Worm (Caenorhabditis elegans) whole organism, L2 larva: ENCODE measurements around the gene col-84.
A peak's percentile ranks its signal among the peaks of the same experiment; 100 is the strongest.

Experiments used
- C34F6.9 ChIP-seq: fragments of 150-350 bp; optimal IDR thresholded peaks from 2 replicates; lab custom pipeline; 2014; ENCODE audit warnings: missing biosample characterization, missing genetic modification characterization
- F13H6.1 ChIP-seq: sonication (generic microtip); optimal IDR thresholded peaks from 2 replicates; lab custom pipeline; 2016; ENCODE audit warnings: missing genetic modification characterization, missing compliant biosample characterization
- ama-1 ChIP-seq: fragments of 150-350 bp; optimal IDR thresholded peaks from 2 replicates; lab custom pipeline; 2018; ENCODE audit warnings: inconsistent platforms
- blmp-1 ChIP-seq: sonication (generic microtip); optimal IDR thresholded peaks from 2 replicates; lab custom pipeline; 2017; ENCODE audit warnings: missing genetic modification characterization, mild to moderate bottlenecking, missing compliant biosample characterization, antibody characterized with exemption, moderate library complexity; ENCODE audit not compliant: insufficient read depth
- ceh-16 ChIP-seq: fragments of 150-350 bp; optimal IDR thresholded peaks from 2 replicates; lab custom pipeline; 2014; ENCODE audit warnings: missing biosample characterization, missing genetic modification characterization
- dmd-4 ChIP-seq: sonication (generic microtip); optimal IDR thresholded peaks from 2 replicates; lab custom pipeline; 2017; ENCODE audit warnings: missing biosample characterization, missing genetic modification characterization
- egl-27 ChIP-seq: sonication (generic microtip); optimal IDR thresholded peaks from 3 replicates; lab custom pipeline; 2017; ENCODE audit warnings: missing biosample characterization, missing genetic modification reagents, missing genetic modification characterization
- elt-3 ChIP-seq: sonication (generic microtip); optimal IDR thresholded peaks from 2 replicates; lab custom pipeline; 2017; ENCODE audit warnings: missing biosample characterization, missing genetic modification characterization
- fos-1 ChIP-seq: fragments of 150-350 bp; optimal IDR thresholded peaks from 2 replicates; lab custom pipeline; 2014; ENCODE audit warnings: missing biosample characterization, missing genetic modification characterization
- gmeb-1 ChIP-seq: fragments of 150-350 bp; optimal IDR thresholded peaks from 2 replicates; lab custom pipeline; 2014; ENCODE audit warnings: missing biosample characterization, missing genetic modification characterization
- lin-11 ChIP-seq: fragments of 150-350 bp; sonication (generic microtip); optimal IDR thresholded peaks from 2 replicates; lab custom pipeline; 2014; ENCODE audit warnings: missing biosample characterization, missing genetic modification characterization, inconsistent platforms, mixed read lengths
- lin-13 ChIP-seq: fragments of 150-350 bp; optimal IDR thresholded peaks from 2 replicates; lab custom pipeline; 2014; ENCODE audit warnings: missing biosample characterization, missing genetic modification reagents, missing genetic modification characterization
- lin-39 ChIP-seq: fragments of 150-350 bp; optimal IDR thresholded peaks from 2 replicates; lab custom pipeline; 2014; ENCODE audit warnings: missing biosample characterization, missing genetic modification reagents, missing genetic modification characterization
- lsy-2 ChIP-seq, 2 experiments: fragments of 150-350 bp in 1 of 2; sonication (generic microtip) in 1 of 2; optimal IDR thresholded peaks; 2 replicates each; lab custom pipeline; 2014 to 2017; ENCODE audit warnings: missing biosample characterization in 2 of 2, missing genetic modification characterization in 2 of 2
- mab-5 ChIP-seq: fragments of 150-350 bp; optimal IDR thresholded peaks from 2 replicates; lab custom pipeline; 2014; ENCODE audit warnings: missing biosample characterization, missing genetic modification characterization
- mbf-1 ChIP-seq: sonication (generic microtip); optimal IDR thresholded peaks from 2 replicates; lab custom pipeline; 2017; ENCODE audit warnings: missing biosample characterization, missing genetic modification characterization
- mdl-1 ChIP-seq, 2 experiments: fragments of 150-350 bp in 1 of 2; sonication (generic microtip) in 1 of 2; optimal IDR thresholded peaks; 2 replicates each; lab custom pipeline; 2017; ENCODE audit warnings: missing biosample characterization in 2 of 2, missing genetic modification characterization in 2 of 2
- nhr-10 ChIP-seq: sonication (generic microtip); optimal IDR thresholded peaks from 2 replicates; lab custom pipeline; 2017; ENCODE audit warnings: missing biosample characterization, missing genetic modification characterization
- nhr-11 ChIP-seq: fragments of 150-350 bp; optimal IDR thresholded peaks from 2 replicates; lab custom pipeline; 2014; ENCODE audit warnings: missing biosample characterization, missing genetic modification characterization
- nhr-129 ChIP-seq: fragments of 150-350 bp; optimal IDR thresholded peaks from 2 replicates; lab custom pipeline; 2014; ENCODE audit warnings: missing biosample characterization, missing genetic modification characterization
- nhr-21 ChIP-seq: fragments of 150-350 bp; optimal IDR thresholded peaks from 2 replicates; lab custom pipeline; 2014; ENCODE audit warnings: missing biosample characterization, missing genetic modification characterization
- nhr-23 ChIP-seq: fragments of 150-350 bp; optimal IDR thresholded peaks from 2 replicates; lab custom pipeline; 2014; ENCODE audit warnings: missing biosample characterization, missing genetic modification reagents, missing genetic modification characterization
- nhr-25 ChIP-seq: fragments of 150-350 bp; sonication (generic microtip); optimal IDR thresholded peaks from 3 replicates; lab custom pipeline; 2014; ENCODE audit warnings: missing biosample characterization, missing genetic modification characterization
- skn-1 ChIP-seq: sonication (generic microtip); optimal IDR thresholded peaks from 2 replicates; lab custom pipeline; 2017; ENCODE audit warnings: missing biosample characterization, missing genetic modification characterization
- sma-3 ChIP-seq: sonication (generic microtip); optimal IDR thresholded peaks from 2 replicates; lab custom pipeline; 2016; ENCODE audit warnings: missing genetic modification reagents, missing genetic modification characterization, missing compliant biosample characterization
- sma-9 ChIP-seq, 2 experiments: fragments of 150-350 bp in 1 of 2; sonication (generic microtip) in 1 of 2; optimal IDR thresholded peaks; 2 replicates each; lab custom pipeline; 2014 to 2016; ENCODE audit warnings: missing genetic modification characterization in 2 of 2, mild to moderate bottlenecking in 1 of 2, missing biosample characterization in 1 of 2, missing compliant biosample characterization in 1 of 2, missing genetic modification reagents in 1 of 2, moderate library complexity in 1 of 2
- snpc-4 ChIP-seq: fragments of 150-350 bp; optimal IDR thresholded peaks from 2 replicates; lab custom pipeline; 2014; ENCODE audit warnings: missing biosample characterization, missing genetic modification characterization
- unc-39 ChIP-seq: fragments of 150-350 bp; optimal IDR thresholded peaks from 2 replicates; lab custom pipeline; 2014; ENCODE audit warnings: missing biosample characterization, missing genetic modification characterization
- unc-55 ChIP-seq: fragments of 150-350 bp; sonication (generic microtip); optimal IDR thresholded peaks from 3 replicates; lab custom pipeline; 2014; ENCODE audit warnings: missing biosample characterization, missing genetic modification reagents, missing genetic modification characterization
- zag-1 ChIP-seq: fragments of 150-350 bp; optimal IDR thresholded peaks from 2 replicates; lab custom pipeline; 2014; ENCODE audit warnings: missing biosample characterization, missing genetic modification characterization
- ztf-1 ChIP-seq: fragments of 200-800 bp; sonication (Bioruptor generic); conservative IDR thresholded peaks from 2 replicates; pipeline ENCODE4 v1.3.6; 2022; ENCODE audit warnings: missing genetic modification characterization, missing compliant biosample characterization

Gene col-84

ce11 chrII:11852191-11852901 is 16.0 kb upstream of the col-84 start:
- TF ChIP-seq C34F6.9 (tag; lab: Kevin White, UChicago) (no peak), mdl-1 (tag; optimal IDR thresholded peaks at IDR 0.05; lab: Kevin White, UChicago) (peak in 1 of 2 experiments; percentile 27), skn-1 (tag; lab: Kevin White, UChicago) (no peak), nhr-21 (tag; lab: Kevin White, UChicago) (peak; percentile 66), egl-27 (peak; percentile 24), sma-9 (GFP tag; optimal IDR thresholded peaks at IDR 0.05; lab: Kevin White, UChicago) (peak; percentile 86), sma-9 (tag; optimal IDR thresholded peaks at IDR 0.05; lab: Kevin White, UChicago) (no peak), nhr-11 (tag; lab: Kevin White, UChicago) (no peak), nhr-25 (tag; lab: Kevin White, UChicago) (peak; percentile 67), sma-3 (GFP tag; lab: Kevin White, UChicago) (peak; percentile 27), unc-55 (GFP tag; lab: Kevin White, UChicago) (no peak)

DNA sequence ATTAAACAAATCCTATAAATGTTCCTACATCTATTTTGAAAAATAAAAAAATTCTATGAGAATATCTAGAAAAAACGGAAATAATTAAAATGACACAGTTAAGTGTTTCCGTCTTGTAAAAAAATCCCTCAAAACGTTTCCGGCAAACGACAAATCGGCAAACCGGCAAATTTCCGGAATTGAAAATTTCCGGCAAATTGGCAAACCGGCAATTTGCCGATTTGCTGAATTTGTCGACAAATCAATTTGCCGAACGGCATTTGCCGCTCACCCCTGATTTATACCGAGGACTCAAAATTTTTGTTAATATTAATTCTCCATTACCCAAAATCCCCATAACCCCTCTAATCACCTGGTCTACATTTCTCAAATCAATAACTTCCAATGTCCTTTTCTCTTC is 15.2 kb upstream of the col-84 start:
- TF ChIP-seq nhr-129 (tag; lab: Kevin White, UChicago) (no peak), lin-39 (tag; lab: Kevin White, UChicago) (no peak), dmd-4 (tag; lab: Kevin White, UChicago) (no peak), C34F6.9 (tag; lab: Kevin White, UChicago) (no peak), ama-1 (lab: Kevin White, UChicago) (no peak), nhr-25 (tag; lab: Kevin White, UChicago) (no peak), mbf-1 (no peak), blmp-1 (tag; lab: Kevin White, UChicago) (no peak), nhr-10 (tag; lab: Kevin White, UChicago) (no peak), snpc-4 (tag; lab: Kevin White, UChicago) (no peak), zag-1 (no peak)

DNA sequence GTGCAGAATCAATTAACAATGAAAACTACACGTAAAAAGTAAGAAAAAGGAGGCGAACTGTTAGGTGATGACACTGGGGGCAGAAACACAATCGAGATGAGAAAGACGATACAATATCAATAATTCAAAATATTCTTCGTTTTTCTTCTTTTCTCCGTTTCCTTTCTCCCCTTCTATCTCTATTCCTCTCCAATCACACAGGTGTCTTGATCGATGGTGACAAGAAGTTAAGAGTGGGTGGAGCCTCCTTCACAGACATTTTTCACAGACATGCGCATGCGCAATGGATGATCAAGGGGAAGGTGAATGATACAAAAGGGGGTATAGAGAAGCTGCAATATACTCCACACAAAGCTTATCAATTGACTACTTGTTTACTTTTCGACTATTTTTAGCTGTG is 13.6 kb upstream of the col-84 start:
- TF ChIP-seq ztf-1 (GFP tag; lab: Robert Waterston, UW) (no peak), snpc-4 (tag; lab: Kevin White, UChicago) (no peak), ama-1 (lab: Kevin White, UChicago) (no peak), nhr-21 (tag; lab: Kevin White, UChicago) (no peak), mab-5 (tag; lab: Kevin White, UChicago) (no peak), nhr-25 (tag; lab: Kevin White, UChicago) (no peak), ceh-16 (no peak), lin-13 (GFP tag; lab: Kevin White, UChicago) (no peak), lin-11 (tag; lab: Kevin White, UChicago) (no peak), fos-1 (no peak)

DNA sequence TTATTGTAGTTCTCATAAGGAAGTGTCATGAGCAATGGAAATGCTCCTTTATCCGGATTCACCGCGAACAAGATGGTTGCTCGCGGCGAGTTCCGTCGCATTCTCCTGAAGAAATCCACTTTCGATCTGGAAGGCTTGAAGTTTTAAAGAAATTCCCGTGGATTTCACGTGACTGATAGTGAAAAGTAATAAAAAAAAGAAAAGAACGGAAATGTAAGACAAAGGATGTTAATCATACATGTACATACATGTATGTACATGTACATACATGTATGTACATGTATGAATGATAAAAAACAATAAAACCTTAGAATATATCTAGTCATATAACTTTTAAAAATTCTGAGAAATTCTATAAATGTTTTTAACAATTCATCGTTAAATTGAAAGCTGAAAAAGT is 12.0 kb upstream of the col-84 start, which contains the start of gene clh-1:
Gene clh-1 (minus strand): TSS at position 101 of the 400 bp plus-strand sequence.
- TF ChIP-seq nhr-129 (tag; lab: Kevin White, UChicago) = no peak
- TF ChIP-seq lsy-2 (tag; optimal IDR thresholded peaks at IDR 0.05; lab: Kevin White, UChicago) = no peak
- TF ChIP-seq ceh-16 = no peak
- TF ChIP-seq F13H6.1 (tag; lab: Kevin White, UChicago) = no peak
- no peak for TF ChIP-seq nhr-23 (tag; lab: Kevin White, UChicago)
- no peak for TF ChIP-seq skn-1 (tag; lab: Kevin White, UChicago)
- TF ChIP-seq unc-39 = no peak
- TF ChIP-seq lin-11 (tag; lab: Kevin White, UChicago) = no peak
- TF ChIP-seq elt-3 (tag; lab: Kevin White, UChicago) = no peak

DNA sequence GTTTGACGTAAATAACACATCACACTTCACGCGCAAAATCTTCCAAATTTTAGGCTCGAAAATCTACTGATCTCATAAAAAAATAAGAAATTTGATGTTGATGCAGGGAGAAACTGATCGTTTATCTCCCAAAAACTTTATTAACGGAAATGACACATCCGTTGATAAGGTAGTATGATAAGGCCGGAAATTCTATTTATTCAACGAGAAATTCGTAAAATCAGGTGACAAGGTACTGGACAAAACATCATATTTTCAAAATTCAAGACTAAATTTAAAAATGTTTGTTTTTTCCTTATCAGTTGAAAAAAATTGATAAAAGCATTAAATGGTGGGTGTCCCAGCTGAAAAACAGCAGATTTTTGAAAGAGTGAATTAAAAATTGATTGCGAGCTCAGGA is 8.5 kb upstream of the col-84 start:
- TF ChIP-seq gmeb-1 = peak; percentile 11
- TF ChIP-seq C34F6.9 (tag; lab: Kevin White, UChicago) = no peak
- TF ChIP-seq fos-1 = peak; percentile 26
- TF ChIP-seq, all 48 proteins: peak for 2
